Fruit fly (Drosophila melanogaster): ENCODE data around the gene CG42367.
A peak's percentile ranks its signal among the peaks of the same experiment; 100 is the strongest.

Gene CG42367

DNA sequence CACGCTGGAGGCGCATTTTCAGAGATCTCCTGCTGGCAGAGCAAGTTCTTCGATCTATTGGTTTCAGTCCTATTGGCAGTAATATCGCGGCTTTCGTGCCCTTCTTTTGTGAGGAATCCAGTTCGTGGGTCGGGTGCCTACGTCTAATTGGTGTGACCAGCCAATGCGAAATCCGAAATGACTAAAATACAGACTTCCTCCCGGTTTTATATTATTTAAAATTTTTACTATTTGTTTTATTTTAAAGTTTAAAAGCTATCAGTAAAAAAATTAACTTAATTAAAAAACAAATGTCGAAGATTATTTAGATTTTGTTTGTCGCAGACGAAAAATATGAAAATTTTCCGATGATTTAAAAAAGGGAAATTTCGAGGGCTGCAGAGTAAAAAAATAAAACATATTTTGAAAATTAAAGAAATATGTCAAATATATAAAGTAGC lies 33.2 kb downstream of the CG42367 start, which contains the start of gene CG5850 (continued):
- no peak for TF ChIP-seq Doc3 (GFP tag; IDR thresholded peaks at IDR 0.05; ENCODE audit: partially characterized antibody)
- no peak for TF ChIP-seq Kr (GFP tag; optimal IDR thresholded peaks at IDR 0.05)
- TF ChIP-seq CG11247 (GFP tag; IDR thresholded peaks at IDR 0.05), result no peak
- no peak for TF ChIP-seq CG34376 (GFP tag; optimal IDR thresholded peaks at IDR 0.05)
- no peak for TF ChIP-seq CTCF (GFP tag; optimal IDR thresholded peaks at IDR 0.05)
- TF ChIP-seq sqz (GFP tag; optimal IDR thresholded peaks at IDR 0.05), result peak; percentile 34
- peak; percentile 42 for TF ChIP-seq sug (tag; optimal IDR thresholded peaks at IDR 0.05)
- TF ChIP-seq CG1832 (GFP tag; optimal IDR thresholded peaks at IDR 0.05), result no peak
- TF ChIP-seq H2.0 (GFP tag; IDR thresholded peaks at IDR 0.05), result no peak
- TF ChIP-seq fru (optimal IDR thresholded peaks at IDR 0.05), result no peak
- TF ChIP-seq PHDP (tag; optimal IDR thresholded peaks at IDR 0.05), result peak; percentile 45
- TF ChIP-seq CG6683 (GFP tag; optimal IDR thresholded peaks at IDR 0.05), result no peak
- TF ChIP-seq onecut (GFP tag; IDR thresholded peaks at IDR 0.05), result no peak
- no peak for TF ChIP-seq Fer2 (tag; optimal IDR thresholded peaks at IDR 0.05)
- peak; percentile 26 for TF ChIP-seq scrt (GFP tag; optimal IDR thresholded peaks at IDR 0.05)
- no peak for TF ChIP-seq NC2β (GFP tag; optimal IDR thresholded peaks at IDR 0.05)
- no peak for TF ChIP-seq bcd (GFP tag; optimal IDR thresholded peaks at IDR 0.05)
- no peak for TF ChIP-seq Gug (GFP tag; IDR thresholded peaks at IDR 0.05)
- TF ChIP-seq zfh2 (GFP tag; optimal IDR thresholded peaks at IDR 0.05), result no peak
- peak; percentile 25 for TF ChIP-seq lbe (GFP tag; optimal IDR thresholded peaks at IDR 0.05)
- TF ChIP-seq CG7987 (GFP tag; optimal IDR thresholded peaks at IDR 0.05), result no peak
- TF ChIP-seq Trl (optimal IDR thresholded peaks at IDR 0.05), result no peak
- no peak for TF ChIP-seq Trl (GFP tag; optimal IDR thresholded peaks at IDR 0.05)
- no peak for TF ChIP-seq CG6813 (GFP tag; optimal IDR thresholded peaks at IDR 0.05)
- TF ChIP-seq ci (GFP tag; IDR thresholded peaks at IDR 0.05), result no peak
- TF ChIP-seq vfl (GFP tag; optimal IDR thresholded peaks at IDR 0.05), result no peak
- no peak for TF ChIP-seq crp (GFP tag; optimal IDR thresholded peaks at IDR 0.05)
- TF ChIP-seq CG12155 (GFP tag; optimal IDR thresholded peaks at IDR 0.05), result no peak
- TF ChIP-seq pzg (GFP tag; optimal IDR thresholded peaks at IDR 0.05), result peak; percentile 29
- no peak for TF ChIP-seq maf-S (GFP tag; optimal IDR thresholded peaks at IDR 0.05)
- TF ChIP-seq run (tag; optimal IDR thresholded peaks at IDR 0.05), result no peak
- TF ChIP-seq Ada2b (GFP tag; IDR thresholded peaks at IDR 0.05), result no peak
- no peak for TF ChIP-seq ssp (GFP tag; IDR thresholded peaks at IDR 0.05)
- no peak for TF ChIP-seq CG17359 (tag; optimal IDR thresholded peaks at IDR 0.05)
- no peak for TF ChIP-seq CG8944 (GFP tag; optimal IDR thresholded peaks at IDR 0.05)
- no peak for TF ChIP-seq p53 (GFP tag; optimal IDR thresholded peaks at IDR 0.05)
- TF ChIP-seq sob (GFP tag; IDR thresholded peaks at IDR 0.05), result no peak
- no peak for TF ChIP-seq crc (GFP tag; optimal IDR thresholded peaks at IDR 0.05)
- no peak for TF ChIP-seq CG1603 (tag; optimal IDR thresholded peaks at IDR 0.05)
- no peak for TF ChIP-seq vvl (GFP tag; IDR thresholded peaks at IDR 0.05)
- TF ChIP-seq zen (tag; optimal IDR thresholded peaks at IDR 0.05), result peak; percentile 17
- TF ChIP-seq Fer1 (GFP tag; optimal IDR thresholded peaks at IDR 0.05), result peak; percentile 34
- peak; percentile 61 for TF ChIP-seq Dp (GFP tag; optimal IDR thresholded peaks at IDR 0.05)
- no peak for TF ChIP-seq Doc2 (GFP tag; IDR thresholded peaks at IDR 0.05)
- TF ChIP-seq gsb (GFP tag; IDR thresholded peaks at IDR 0.05), result no peak
- TF ChIP-seq HHEX (GFP tag; optimal IDR thresholded peaks at IDR 0.05), result no peak
- peak; percentile 35 for TF ChIP-seq CG7839 (tag; optimal IDR thresholded peaks at IDR 0.05)
- TF ChIP-seq dmrt99B (tag; optimal IDR thresholded peaks at IDR 0.05), result peak; percentile 14
- no peak for TF ChIP-seq Gsc (GFP tag; IDR thresholded peaks at IDR 0.05)
- no peak for TF ChIP-seq abd-A (tag; optimal IDR thresholded peaks at IDR 0.05)
- TF ChIP-seq CG31388 (GFP tag; optimal IDR thresholded peaks at IDR 0.05), result no peak
- no peak for TF ChIP-seq lilli (GFP tag; optimal IDR thresholded peaks at IDR 0.05)
- TF ChIP-seq Adf1 (GFP tag; IDR thresholded peaks at IDR 0.05), result no peak

All from whole organism, embryonic.